Fruit fly (Drosophila melanogaster): ENCODE measurements around the gene LanB1.

The LanB1 gene

dm6 chr2L:7821279-7821848, 10.1 kb downstream of the LanB1 start:
- TF ChIP-seq Ets21C (GFP tag; optimal IDR thresholded peaks at IDR 0.05) (peak; percentile 46), fd85E (GFP tag; optimal IDR thresholded peaks at IDR 0.05) (no peak), Eip93F (GFP tag; optimal IDR thresholded peaks at IDR 0.05) (peak; percentile 77), CG15336 (GFP tag; IDR thresholded peaks at IDR 0.05) (peak; percentile 26; the same call in 1 of the 2 replicates), dsx (GFP tag; optimal IDR thresholded peaks at IDR 0.05; ENCODE audit: poor library complexity, severe bottlenecking) (peak; percentile 54), Eip75B (GFP tag; optimal IDR thresholded peaks at IDR 0.05) (peak; percentile 10), OdsH (GFP tag; optimal IDR thresholded peaks at IDR 0.05) (peak; percentile 50), CG11762 (GFP tag; optimal IDR thresholded peaks at IDR 0.05; ENCODE audit: insufficient read depth) (no peak), pdm3 (GFP tag; optimal IDR thresholded peaks at IDR 0.05) (peak; percentile 51), CG3032 (tag; optimal IDR thresholded peaks at IDR 0.05) (peak; percentile 9), CG8632 (GFP tag; optimal IDR thresholded peaks at IDR 0.05) (peak; percentile 49), svp (GFP tag) (peak; percentile 89), Lpt (GFP tag; optimal IDR thresholded peaks at IDR 0.05) (peak; percentile 17), CG31627 (GFP tag; optimal IDR thresholded peaks at IDR 0.05) (peak; percentile 66), CG3919 (GFP tag; optimal IDR thresholded peaks at IDR 0.05) (peak; percentile 67), CG10669 (GFP tag; optimal IDR thresholded peaks at IDR 0.05) (peak; percentile 50), CG7368 (GFP tag; optimal IDR thresholded peaks at IDR 0.05) (no peak), CG4318 (GFP tag; optimal IDR thresholded peaks at IDR 0.05) (no peak), CG6163 (GFP tag; IDR thresholded peaks at IDR 0.05) (no peak), topi (GFP tag; optimal IDR thresholded peaks at IDR 0.05) (peak; percentile 50), Ets96B (tag; optimal IDR thresholded peaks at IDR 0.05) (peak; percentile 10), CG11294 (GFP tag; IDR thresholded peaks at IDR 0.05) (no peak), lz (GFP tag; optimal IDR thresholded peaks at IDR 0.05) (peak; percentile 63), Eip78C (GFP tag) (peak; percentile 83), CG6854 (GFP tag; optimal IDR thresholded peaks at IDR 0.05) (peak; percentile 64), Blimp-1 (GFP tag; optimal IDR thresholded peaks at IDR 0.05) (peak; percentile 30), ss (GFP tag; optimal IDR thresholded peaks at IDR 0.05) (peak; percentile 36 to 63), Gug (GFP tag; IDR thresholded peaks at IDR 0.05) (peak; percentile 40; the same call in 1 of the 2 replicates), Sox14 (GFP tag; optimal IDR thresholded peaks at IDR 0.05) (peak; percentile 47), CG8119 (GFP tag; IDR thresholded peaks at IDR 0.05) (0 out of 3 replicates have a peak, but pooled peaks have one; percentile 14), CG11902 (GFP tag; optimal IDR thresholded peaks at IDR 0.05) (peak; percentile 8), fkh (GFP tag; optimal IDR thresholded peaks at IDR 0.05) (peak; percentile 25), Sox15 (GFP tag; optimal IDR thresholded peaks at IDR 0.05) (peak; percentile 11), vri (GFP tag; optimal IDR thresholded peaks at IDR 0.05) (peak; percentile 45), spab (GFP tag; optimal IDR thresholded peaks at IDR 0.05) (no peak), Met (GFP tag; optimal IDR thresholded peaks at IDR 0.05) (peak; percentile 55), Hr4 (GFP tag; optimal IDR thresholded peaks at IDR 0.05) (peak; percentile 58), achi (GFP tag; optimal IDR thresholded peaks at IDR 0.05) (peak; percentile 52), cyc (GFP tag; optimal IDR thresholded peaks at IDR 0.05) (peak; percentile 59), CG6792 (GFP tag; optimal IDR thresholded peaks at IDR 0.05) (peak; percentile 29), net (GFP tag; optimal IDR thresholded peaks at IDR 0.05) (peak; percentile 48), CG10631 (GFP tag; optimal IDR thresholded peaks at IDR 0.05) (peak; percentile 50), CG34406 (GFP tag; optimal IDR thresholded peaks at IDR 0.05) (no peak), CG6808 (GFP tag; optimal IDR thresholded peaks at IDR 0.05) (no peak), esn (GFP tag; optimal IDR thresholded peaks at IDR 0.05) (peak; percentile 56), Hr39 (GFP tag; optimal IDR thresholded peaks at IDR 0.05) (peak; percentile 62), CG6276 (GFP tag; optimal IDR thresholded peaks at IDR 0.05) (no peak), acj6 (GFP tag; optimal IDR thresholded peaks at IDR 0.05) (peak; percentile 28), eg (GFP tag; IDR thresholded peaks at IDR 0.05) (peak; percentile 57; the same call in 1 of the 3 replicates), Sox102F (GFP tag; optimal IDR thresholded peaks at IDR 0.05) (peak; percentile 38), CG16779 (tag; optimal IDR thresholded peaks at IDR 0.05) (no peak)

All from whole organism, prepupa.